Worm (Caenorhabditis elegans): ENCODE measurements around the gene C26E1.1.

Gene C26E1.1

ce11 chrV:13304663-13305188 lies 7.4 kb downstream of the C26E1.1 start, which contains the start of gene C26E1.2:
Gene C26E1.2, plus strand, starts transcription at chrV:13305138.
- TF ChIP-seq hmbx-1 (tag; optimal IDR thresholded peaks at IDR 0.05): no peak

ce11 chrV:13308616-13309015 lies 11.3 kb downstream of the C26E1.1 start, which contains the start of gene C50B6.1:
Gene C50B6.1, plus strand, starts transcription at chrV:13308916.
- TF ChIP-seq ama-1 (optimal IDR thresholded peaks at IDR 0.05) (no peak), ceh-13 (GFP tag; optimal IDR thresholded peaks at IDR 0.05) (no peak), B0310.2 (tag; optimal IDR thresholded peaks at IDR 0.05) (no peak), pes-1 (GFP tag; IDR thresholded peaks at IDR 0.05) (no peak), hmg-4 (GFP tag; optimal IDR thresholded peaks at IDR 0.05) (no peak), F13C5.2 (tag; optimal IDR thresholded peaks at IDR 0.05) (no peak)

DNA sequence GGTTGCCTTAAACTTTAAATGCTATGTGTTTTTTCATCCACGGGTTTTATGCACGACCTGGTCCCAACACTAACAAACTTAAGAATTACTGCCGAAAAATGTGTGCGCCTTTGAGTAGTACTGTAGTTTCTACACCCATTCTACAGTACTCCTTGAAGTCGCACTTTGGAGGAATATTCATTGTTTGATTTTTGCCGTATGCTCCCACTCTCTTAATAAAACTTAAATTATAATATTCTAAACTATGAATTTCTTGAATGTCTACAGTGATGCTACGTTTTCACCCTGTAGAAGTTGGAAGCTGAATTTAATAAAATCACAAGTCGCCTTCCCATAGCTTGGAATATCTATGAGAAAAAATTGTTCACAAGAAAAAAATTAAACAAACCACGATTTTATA lies 12.5 kb downstream of the C26E1.1 start:
- TF ChIP-seq ama-1 (optimal IDR thresholded peaks at IDR 0.05) (no peak), ceh-13 (GFP tag; optimal IDR thresholded peaks at IDR 0.05) (no peak), ceh-36 (tag; optimal IDR thresholded peaks at IDR 0.05) (no peak), scrt-1 (GFP tag; IDR thresholded peaks at IDR 0.05) (no peak), F13C5.2 (tag; optimal IDR thresholded peaks at IDR 0.05) (no peak), pes-1 (GFP tag; IDR thresholded peaks at IDR 0.05) (no peak), aly-1 (tag; optimal IDR thresholded peaks at IDR 0.05) (no peak), B0310.2 (tag; optimal IDR thresholded peaks at IDR 0.05) (no peak), tbx-11 (GFP tag; IDR thresholded peaks at IDR 0.05) (no peak), tbx-37 (GFP tag; conservative IDR thresholded peaks at IDR 0.05) (no peak), hnd-1 (tag; optimal IDR thresholded peaks at IDR 0.05) (no peak), flt-1 (GFP tag; IDR thresholded peaks at IDR 0.05) (no peak), tra-4 (tag; optimal IDR thresholded peaks at IDR 0.05) (no peak)

- TF ChIP-seq ama-1 (optimal IDR thresholded peaks at IDR 0.05): no peak
- no peak for TF ChIP-seq tbx-11 (GFP tag; IDR thresholded peaks at IDR 0.05)
- no peak for TF ChIP-seq scrt-1 (GFP tag; IDR thresholded peaks at IDR 0.05)
- no peak for TF ChIP-seq hmg-4 (GFP tag; optimal IDR thresholded peaks at IDR 0.05)
- no peak for TF ChIP-seq B0310.2 (tag; optimal IDR thresholded peaks at IDR 0.05)
- TF ChIP-seq tra-4 (tag; optimal IDR thresholded peaks at IDR 0.05): no peak
- TF ChIP-seq tbx-37 (GFP tag; conservative IDR thresholded peaks at IDR 0.05): no peak
- TF ChIP-seq pes-1 (GFP tag; IDR thresholded peaks at IDR 0.05): no peak
- TF ChIP-seq ceh-36 (tag; optimal IDR thresholded peaks at IDR 0.05): no peak
- TF ChIP-seq sea-1 (GFP tag; conservative IDR thresholded peaks at IDR 0.05): no peak
- no peak for TF ChIP-seq ceh-13 (GFP tag; optimal IDR thresholded peaks at IDR 0.05)
- TF ChIP-seq flt-1 (GFP tag; IDR thresholded peaks at IDR 0.05): no peak
- no peak for TF ChIP-seq aly-1 (tag; optimal IDR thresholded peaks at IDR 0.05)
- no peak for TF ChIP-seq F13C5.2 (tag; optimal IDR thresholded peaks at IDR 0.05)
- no peak for TF ChIP-seq hmbx-1 (tag; optimal IDR thresholded peaks at IDR 0.05)
- TF ChIP-seq hnd-1 (tag; optimal IDR thresholded peaks at IDR 0.05): no peak
- no peak for TF ChIP-seq ets-7 (tag; optimal IDR thresholded peaks at IDR 0.05)
These were observed 14.9 kb downstream of the C26E1.1 start, which contains the start of gene nasp-2 for ce11 chrV:13312210-13312676. Gene nasp-2, minus strand, starts transcription at chrV:13312260.

DNA sequence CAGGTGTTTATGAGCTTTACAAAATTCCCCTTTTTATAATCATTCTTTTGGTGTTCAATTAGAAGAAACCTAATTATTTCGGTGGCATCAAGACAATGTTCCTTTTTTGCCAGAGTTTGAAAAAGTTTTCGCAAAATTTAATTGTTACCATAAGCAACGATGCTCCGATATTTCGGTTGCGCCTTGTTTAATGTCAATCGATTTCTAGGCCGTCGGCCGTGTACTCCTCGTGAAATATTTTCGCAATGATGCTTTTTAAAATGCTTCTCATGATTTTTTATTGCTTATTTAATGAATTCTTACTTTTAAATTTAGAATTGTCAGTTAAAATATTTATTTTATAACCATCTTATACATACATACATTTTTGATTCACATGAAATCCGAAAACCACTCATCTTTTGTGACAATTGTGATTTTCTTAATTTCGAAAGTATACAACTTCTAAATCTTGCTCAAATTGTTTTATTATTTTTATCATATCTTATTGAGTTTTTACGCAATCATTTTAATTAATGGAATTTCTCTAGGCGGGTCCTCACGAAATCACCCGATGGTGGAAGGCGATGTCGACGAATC lies 15.8 kb downstream of the C26E1.1 start, which contains the start of gene C50B6.3:
Gene C50B6.3, plus strand, starts transcription at position 529 of the 579 bp plus-strand sequence.
- peak; percentile 71 for TF ChIP-seq tbx-37 (GFP tag; conservative IDR thresholded peaks at IDR 0.05)
- no peak for TF ChIP-seq scrt-1 (GFP tag; IDR thresholded peaks at IDR 0.05)

DNA sequence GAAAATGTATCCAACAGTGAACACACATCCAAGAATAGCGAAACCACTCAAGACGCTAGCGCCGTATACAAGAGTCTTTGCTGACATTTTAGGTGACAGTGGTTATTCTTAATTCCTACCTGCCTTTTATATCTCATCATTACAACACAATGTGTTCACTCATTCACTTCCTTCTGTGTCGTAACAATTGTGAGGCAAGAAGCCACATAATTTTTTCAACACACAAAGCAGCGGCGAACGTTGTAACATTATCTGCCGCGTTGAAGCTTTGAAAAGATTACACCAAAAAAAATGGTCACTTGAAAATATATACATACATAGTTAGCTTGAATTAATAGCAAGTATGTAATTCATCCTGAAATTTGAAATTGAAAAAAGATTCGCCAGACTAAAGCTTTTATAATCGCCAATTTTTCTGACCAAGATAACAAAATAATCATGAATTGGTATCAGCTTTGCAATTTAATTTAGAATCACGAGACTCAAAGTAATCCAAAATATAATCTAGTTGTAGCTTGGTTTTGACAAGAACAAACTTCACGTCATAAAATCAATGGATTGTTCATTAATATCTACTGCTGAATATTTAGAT lies 20.7 kb downstream of the C26E1.1 start, which contains the start of the genes col-161 and srh-18:
Gene col-161, minus strand, starts transcription at position 101 of the 592 bp plus-strand sequence.
Gene srh-18, plus strand, starts transcription at position 542 of the 592 bp plus-strand sequence.
- TF ChIP-seq scrt-1 (GFP tag; IDR thresholded peaks at IDR 0.05) (no peak), F13C5.2 (tag; optimal IDR thresholded peaks at IDR 0.05) (no peak), tbx-11 (GFP tag; IDR thresholded peaks at IDR 0.05) (no peak), ceh-13 (GFP tag; optimal IDR thresholded peaks at IDR 0.05) (no peak), pes-1 (GFP tag; IDR thresholded peaks at IDR 0.05) (no peak), sea-1 (GFP tag; conservative IDR thresholded peaks at IDR 0.05) (no peak), flt-1 (GFP tag; IDR thresholded peaks at IDR 0.05) (no peak), hnd-1 (tag; optimal IDR thresholded peaks at IDR 0.05) (no peak), aly-1 (tag; optimal IDR thresholded peaks at IDR 0.05) (no peak), ama-1 (optimal IDR thresholded peaks at IDR 0.05) (no peak), B0310.2 (tag; optimal IDR thresholded peaks at IDR 0.05) (no peak), tbx-37 (GFP tag; conservative IDR thresholded peaks at IDR 0.05) (no peak), hmbx-1 (tag; optimal IDR thresholded peaks at IDR 0.05) (no peak), tra-4 (tag; optimal IDR thresholded peaks at IDR 0.05) (no peak), hmg-4 (GFP tag; optimal IDR thresholded peaks at IDR 0.05) (no peak)

DNA sequence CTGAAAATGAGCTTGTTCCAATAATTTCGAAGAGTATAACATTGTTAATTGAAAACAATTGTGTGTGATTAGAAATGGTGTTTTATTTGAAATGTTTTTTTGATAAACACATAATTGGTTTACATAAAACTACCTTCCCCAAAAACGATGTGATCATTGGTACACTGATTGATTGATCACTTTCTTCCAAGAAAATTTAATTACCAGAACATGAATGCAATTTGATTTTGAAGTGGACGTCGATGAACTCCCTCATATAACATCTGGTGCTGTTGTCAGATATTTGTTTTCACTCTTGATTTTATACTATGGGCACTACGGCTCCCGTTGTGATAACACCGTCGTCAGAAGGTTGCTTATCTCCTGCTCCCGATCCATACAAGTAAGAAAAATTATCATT lies 23.4 kb downstream of the C26E1.1 start, which contains the start of gene srh-15:
Gene srh-15, plus strand, starts transcription at position 301 of the 400 bp plus-strand sequence.
- TF ChIP-seq tbx-37 (GFP tag; conservative IDR thresholded peaks at IDR 0.05) (no peak), ceh-13 (GFP tag; optimal IDR thresholded peaks at IDR 0.05) (no peak), tra-4 (tag; optimal IDR thresholded peaks at IDR 0.05) (no peak), ets-7 (tag; optimal IDR thresholded peaks at IDR 0.05) (no peak), F13C5.2 (tag; optimal IDR thresholded peaks at IDR 0.05) (no peak), flt-1 (GFP tag; IDR thresholded peaks at IDR 0.05) (no peak), hnd-1 (tag; optimal IDR thresholded peaks at IDR 0.05) (no peak), hmg-4 (GFP tag; optimal IDR thresholded peaks at IDR 0.05) (no peak), sea-1 (GFP tag; conservative IDR thresholded peaks at IDR 0.05) (no peak), ceh-36 (tag; optimal IDR thresholded peaks at IDR 0.05) (no peak), scrt-1 (GFP tag; IDR thresholded peaks at IDR 0.05) (no peak), ama-1 (optimal IDR thresholded peaks at IDR 0.05) (no peak), hmbx-1 (tag; optimal IDR thresholded peaks at IDR 0.05) (no peak), tbx-11 (GFP tag; IDR thresholded peaks at IDR 0.05) (no peak), aly-1 (tag; optimal IDR thresholded peaks at IDR 0.05) (no peak), pes-1 (GFP tag; IDR thresholded peaks at IDR 0.05) (no peak), B0310.2 (tag; optimal IDR thresholded peaks at IDR 0.05) (no peak)
